Worm (Caenorhabditis elegans) whole organism, L3 larva: ENCODE data around the gene srw-24.

Source experiments
- lin-39 ChIP-seq: fragments of 150-350 bp; optimal IDR thresholded peaks from 2 replicates; lab custom pipeline; 2018; ENCODE audit warnings: missing biosample characterization, missing genetic modification reagents, missing genetic modification characterization
- mdl-1 ChIP-seq: fragments of 150-350 bp; optimal IDR thresholded peaks from 2 replicates; lab custom pipeline; 2014; ENCODE audit warnings: missing biosample characterization, missing genetic modification characterization
- nhr-11 ChIP-seq: fragments of 150-350 bp; optimal IDR thresholded peaks from 2 replicates; lab custom pipeline; 2014; ENCODE audit warnings: missing biosample characterization, missing genetic modification characterization
- nhr-23 ChIP-seq: fragments of 150-350 bp; optimal IDR thresholded peaks from 2 replicates; lab custom pipeline; 2014; ENCODE audit warnings: missing biosample characterization, missing genetic modification reagents, missing genetic modification characterization
- nhr-67 ChIP-seq: fragments of 150-350 bp; optimal IDR thresholded peaks from 2 replicates; lab custom pipeline; 2014; ENCODE audit warnings: missing biosample characterization, missing genetic modification characterization
- unc-39 ChIP-seq: sonication (generic microtip); optimal IDR thresholded peaks from 4 replicates; lab custom pipeline; 2017; ENCODE audit warnings: missing biosample characterization, missing genetic modification characterization

- TF ChIP-seq nhr-67 (tag; lab: Kevin White, UChicago) (no peak), nhr-11 (tag; lab: Kevin White, UChicago) (no peak), unc-39 (tag; lab: Kevin White, UChicago) (no peak), lin-39 (tag; lab: Kevin White, UChicago) (peak; percentile 71), nhr-23 (tag; lab: Kevin White, UChicago) (peak; percentile 97), mdl-1 (tag; lab: Kevin White, UChicago) (no peak)
Measured at ce11 chrV:15189567-15189966, 34.2 kb upstream of the srw-24 start, which contains the start of gene cyn-3.
